Worm (Caenorhabditis elegans) whole organism, early embryonic: ENCODE measurements around the gene Y54F10BM.20.

Experiments
- B0310.2 ChIP-seq: sonication (generic microtip); optimal IDR thresholded peaks from 2 replicates; lab custom pipeline; 2016; ENCODE audit warnings: mild to moderate bottlenecking, missing genetic modification characterization, missing compliant biosample characterization
- F13C5.2 ChIP-seq: sonication (generic microtip); optimal IDR thresholded peaks from 2 replicates; lab custom pipeline; 2017; ENCODE audit warnings: mild to moderate bottlenecking, missing genetic modification characterization, inconsistent platforms, missing compliant biosample characterization
- aly-1 ChIP-seq: sonication (generic microtip); optimal IDR thresholded peaks from 2 replicates; lab custom pipeline; 2016; ENCODE audit warnings: missing genetic modification characterization, missing compliant biosample characterization
- ama-1 ChIP-seq: fragments of 150-350 bp; optimal IDR thresholded peaks from 2 replicates; lab custom pipeline; 2014
- ceh-13 ChIP-seq: fragments of 200-800 bp; sonication (Bioruptor generic); optimal IDR thresholded peaks from 2 replicates; lab custom pipeline; 2018; ENCODE audit warnings: mild to moderate bottlenecking, missing genetic modification characterization, missing compliant biosample characterization
- ceh-36 ChIP-seq: sonication (generic microtip); optimal IDR thresholded peaks from 2 replicates; lab custom pipeline; 2016; ENCODE audit warnings: missing genetic modification characterization, inconsistent platforms, missing compliant biosample characterization
- ets-7 ChIP-seq: sonication (generic microtip); optimal IDR thresholded peaks from 2 replicates; lab custom pipeline; 2016; ENCODE audit warnings: missing genotype, missing genetic modification characterization, missing compliant biosample characterization
- flt-1 ChIP-seq: fragments of 200-800 bp; sonication (Bioruptor generic); IDR thresholded peaks from 2 replicates; pipeline ENCODE4 v1.3.6; 2022; ENCODE audit warnings: missing genetic modification characterization, missing compliant biosample characterization
- hmbx-1 ChIP-seq: sonication (generic microtip); optimal IDR thresholded peaks from 2 replicates; lab custom pipeline; 2016; ENCODE audit warnings: mild to moderate bottlenecking, missing genetic modification characterization, missing compliant biosample characterization
- hmg-4 ChIP-seq: fragments of 200-800 bp; sonication (Bioruptor generic); optimal IDR thresholded peaks from 2 replicates; lab custom pipeline; 2018; ENCODE audit warnings: mild to moderate bottlenecking, missing genetic modification characterization, missing compliant biosample characterization
- hnd-1 ChIP-seq: sonication (generic microtip); optimal IDR thresholded peaks from 2 replicates; lab custom pipeline; 2016; ENCODE audit warnings: missing genetic modification characterization, missing compliant biosample characterization
- pes-1 ChIP-seq: fragments of 200-800 bp; sonication (Bioruptor generic); IDR thresholded peaks from 2 replicates; pipeline ENCODE4 v1.3.6; 2022; ENCODE audit warnings: missing genetic modification reagents, missing genetic modification characterization, missing compliant biosample characterization
- scrt-1 ChIP-seq: fragments of 200-800 bp; sonication (Bioruptor generic); IDR thresholded peaks from 2 replicates; pipeline ENCODE4 v1.3.6; 2022; ENCODE audit warnings: missing genetic modification characterization, missing compliant biosample characterization
- sea-1 ChIP-seq: fragments of 200-800 bp; sonication (Bioruptor generic); conservative IDR thresholded peaks from 2 replicates; pipeline ENCODE4 v1.3.6; 2022; ENCODE audit warnings: missing genetic modification characterization, missing compliant biosample characterization
- tbx-11 ChIP-seq: fragments of 200-800 bp; sonication (Bioruptor generic); IDR thresholded peaks from 2 replicates; pipeline ENCODE4 v1.3.6; 2022; ENCODE audit warnings: missing genetic modification characterization, missing compliant biosample characterization
- tbx-37 ChIP-seq: fragments of 200-800 bp; sonication (Bioruptor generic); conservative IDR thresholded peaks from 2 replicates; pipeline ENCODE4 v1.3.6; 2022; ENCODE audit warnings: missing genetic modification reagents, missing genetic modification characterization, missing compliant biosample characterization
- tra-4 ChIP-seq: sonication (generic microtip); optimal IDR thresholded peaks from 2 replicates; lab custom pipeline; 2017; ENCODE audit warnings: missing genetic modification characterization, missing compliant biosample characterization

Y54F10BM.20 gene

DNA sequence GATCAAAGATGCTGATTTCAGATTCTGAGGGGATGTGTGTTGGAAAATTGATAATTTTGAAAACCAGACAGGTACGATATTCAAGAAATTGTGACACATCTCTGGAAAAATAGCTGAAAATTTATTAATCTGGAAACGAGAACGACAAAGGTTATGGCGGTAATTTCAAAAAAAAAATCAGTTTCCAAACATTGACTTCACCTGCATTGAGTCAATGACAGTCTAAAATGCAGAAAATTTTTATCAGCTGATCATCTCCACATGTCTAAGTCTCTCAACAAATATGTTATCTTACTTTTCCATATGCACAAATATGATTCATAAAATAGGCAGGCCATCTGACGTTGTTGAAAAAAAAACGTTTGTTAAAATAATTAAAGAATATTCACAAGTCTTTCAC lies 36.0 kb upstream of the Y54F10BM.20 start, which contains the start of gene fbxa-48:
Gene fbxa-48, minus strand, starts transcription at position 101 of the 400 bp plus-strand sequence.
- TF ChIP-seq B0310.2 (tag; lab: Kevin White, UChicago) (no peak), tra-4 (tag; lab: Kevin White, UChicago) (no peak), ceh-36 (tag; lab: Kevin White, UChicago) (no peak), F13C5.2 (no peak), tbx-37 (GFP tag; lab: Robert Waterston, UW) (no peak), hnd-1 (tag; lab: Kevin White, UChicago) (no peak), ets-7 (no peak), tbx-11 (no peak), sea-1 (GFP tag; lab: Robert Waterston, UW) (no peak), flt-1 (GFP tag; lab: Robert Waterston, UW) (no peak)

DNA sequence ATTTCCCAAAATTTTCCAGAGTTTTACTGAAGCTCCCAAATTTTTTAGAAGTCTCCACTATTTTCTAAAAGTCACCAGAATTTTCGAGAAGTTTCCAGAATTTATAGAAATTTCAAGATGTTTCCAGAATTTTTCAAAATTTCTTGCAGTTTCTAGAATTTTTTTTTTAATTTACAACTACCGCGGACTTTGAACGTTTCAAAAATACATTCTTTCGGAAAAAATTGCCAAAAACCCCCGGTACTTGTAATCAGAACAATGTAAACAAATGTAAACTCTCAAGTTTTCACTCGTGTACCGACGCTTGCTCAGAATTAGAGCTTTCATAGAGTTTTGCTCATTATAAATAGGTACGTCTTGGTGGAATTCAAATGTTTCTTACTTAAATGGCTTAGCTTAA lies 35.3 kb upstream of the Y54F10BM.20 start, which contains the start of gene fbxa-39:
Gene fbxa-39, plus strand, starts transcription at position 301 of the 400 bp plus-strand sequence.
- TF ChIP-seq aly-1 (tag; lab: Kevin White, UChicago) (no peak), ets-7 (no peak), hnd-1 (tag; lab: Kevin White, UChicago) (no peak), hmg-4 (no peak), tbx-11 (no peak), hmbx-1 (no peak)

- TF ChIP-seq ets-7, result no peak
- TF ChIP-seq tra-4 (tag; lab: Kevin White, UChicago), result no peak
- no peak for TF ChIP-seq F13C5.2
- no peak for TF ChIP-seq hmg-4
- no peak for TF ChIP-seq hnd-1 (tag; lab: Kevin White, UChicago)
- no peak for TF ChIP-seq ceh-36 (tag; lab: Kevin White, UChicago)
- no peak for TF ChIP-seq sea-1 (GFP tag; lab: Robert Waterston, UW)
- TF ChIP-seq ama-1 (lab: Kevin White, UChicago), result no peak
Measured at ce11 chrIII:2276842-2277241, 31.2 kb upstream of the Y54F10BM.20 start, which contains the start of gene Y54F10BM.21. Gene Y54F10BM.21, plus strand, starts transcription at chrIII:2277142.

DNA sequence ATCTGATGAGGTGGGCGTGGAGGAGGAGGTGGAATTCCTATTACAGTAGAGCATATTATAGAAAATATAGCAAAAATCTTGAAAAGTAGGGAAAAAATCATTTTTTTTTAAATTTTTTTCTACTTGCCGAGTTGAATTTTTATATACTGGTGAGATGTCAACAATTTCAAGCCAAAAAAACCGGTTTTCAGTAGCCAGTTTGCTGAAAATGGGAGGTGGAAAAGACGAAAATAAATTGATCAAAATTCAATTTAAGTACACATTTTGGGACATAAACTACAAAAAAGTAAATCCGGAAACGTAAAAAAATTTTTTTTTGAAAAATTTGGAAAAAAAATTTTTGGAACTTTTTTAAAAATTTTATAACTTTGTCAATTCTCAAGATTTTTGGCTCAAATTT lies 28.6 kb upstream of the Y54F10BM.20 start, which contains the start of gene Y54F10BM.23:
Gene Y54F10BM.23, minus strand, starts transcription at position 101 of the 400 bp plus-strand sequence.
- TF ChIP-seq F13C5.2, result no peak
- no peak for TF ChIP-seq B0310.2 (tag; lab: Kevin White, UChicago)
- TF ChIP-seq hmg-4, result no peak
- TF ChIP-seq ama-1 (lab: Kevin White, UChicago), result no peak
- no peak for TF ChIP-seq scrt-1 (GFP tag; lab: Robert Waterston, UW)
- no peak for TF ChIP-seq sea-1 (GFP tag; lab: Robert Waterston, UW)
- no peak for TF ChIP-seq pes-1 (GFP tag; lab: Robert Waterston, UW)
- no peak for TF ChIP-seq tbx-37 (GFP tag; lab: Robert Waterston, UW)
- TF ChIP-seq aly-1 (tag; lab: Kevin White, UChicago), result no peak
- no peak for TF ChIP-seq ets-7

DNA sequence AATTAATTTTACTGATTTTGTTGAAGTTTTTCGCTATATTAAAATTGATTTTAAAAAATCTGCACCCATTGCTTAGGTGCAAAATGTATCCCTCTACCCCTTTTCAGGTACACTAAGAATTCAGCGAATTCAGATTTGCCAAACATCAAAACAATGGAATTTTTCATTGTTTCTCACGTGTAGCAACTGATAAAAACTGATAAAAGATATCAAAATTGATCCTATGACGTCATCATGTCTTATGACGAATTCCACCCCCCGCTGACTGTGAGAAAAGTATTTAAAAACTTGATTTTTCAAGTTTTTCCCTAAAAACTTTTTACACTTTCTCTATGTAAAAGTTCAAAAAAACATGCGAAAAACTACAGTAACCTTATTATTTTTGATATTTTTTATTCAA lies 27.5 kb upstream of the Y54F10BM.20 start, which contains the start of gene Y54F10BM.22:
Gene Y54F10BM.22, plus strand, starts transcription at position 331 of the 400 bp plus-strand sequence.
- TF ChIP-seq hmbx-1, result no peak
- TF ChIP-seq aly-1 (tag; lab: Kevin White, UChicago), result no peak
- no peak for TF ChIP-seq F13C5.2
- no peak for TF ChIP-seq tbx-37 (GFP tag; lab: Robert Waterston, UW)

- TF ChIP-seq hmg-4 (no peak), scrt-1 (GFP tag; lab: Robert Waterston, UW) (no peak), tbx-11 (no peak)
Measured at ce11 chrIII:2281975-2282957, 25.8 kb upstream of the Y54F10BM.20 start, which contains the start of gene Y54F10BM.3. Gene Y54F10BM.3, plus strand, starts transcription at chrIII:2282025.

- TF ChIP-seq hmg-4 (no peak), flt-1 (GFP tag; lab: Robert Waterston, UW) (no peak), pes-1 (GFP tag; lab: Robert Waterston, UW) (no peak), aly-1 (tag; lab: Kevin White, UChicago) (no peak), scrt-1 (GFP tag; lab: Robert Waterston, UW) (no peak), ceh-13 (GFP tag; lab: Kevin White, UChicago) (no peak), hmbx-1 (no peak), sea-1 (GFP tag; lab: Robert Waterston, UW) (no peak), ceh-36 (tag; lab: Kevin White, UChicago) (no peak), hnd-1 (tag; lab: Kevin White, UChicago) (no peak), B0310.2 (tag; lab: Kevin White, UChicago) (no peak), F13C5.2 (no peak), ets-7 (no peak), ama-1 (lab: Kevin White, UChicago) (no peak), tbx-37 (GFP tag; lab: Robert Waterston, UW) (no peak), tbx-11 (no peak), tra-4 (tag; lab: Kevin White, UChicago) (no peak)
Measured at ce11 chrIII:2283341-2283847, 24.7 kb upstream of the Y54F10BM.20 start.

DNA sequence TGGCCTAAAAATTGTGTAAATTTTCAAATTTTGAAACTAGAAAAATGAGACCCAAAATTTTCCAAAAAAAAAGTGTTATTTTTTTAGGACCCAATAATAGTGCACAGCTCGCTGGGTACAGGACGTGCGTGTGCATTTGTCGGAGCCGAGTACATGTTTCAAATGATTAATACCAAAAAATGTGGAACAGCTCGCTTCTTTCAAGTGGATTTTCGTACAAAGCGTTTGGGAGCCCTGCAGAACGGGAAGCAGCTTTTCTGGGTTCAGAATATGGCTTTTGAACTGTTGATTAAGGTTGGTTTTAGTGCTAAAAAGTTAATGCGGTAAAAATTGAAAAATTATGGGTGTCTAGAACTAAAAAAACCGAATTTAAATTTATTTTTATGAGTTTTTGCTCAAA lies 19.8 kb upstream of the Y54F10BM.20 start:
- TF ChIP-seq tbx-11 (no peak), flt-1 (GFP tag; lab: Robert Waterston, UW) (no peak), scrt-1 (GFP tag; lab: Robert Waterston, UW) (no peak), sea-1 (GFP tag; lab: Robert Waterston, UW) (no peak), pes-1 (GFP tag; lab: Robert Waterston, UW) (no peak)
